Fruit fly (Drosophila melanogaster): Measurements from ENCODE around the gene CG42585.

dm6 chr2L:14743337-14743736 lies 3.6 kb downstream of the CG42585 start:
- TF ChIP-seq psq (optimal IDR thresholded peaks at IDR 0.05) = no peak
- no peak for TF ChIP-seq ttk (optimal IDR thresholded peaks at IDR 0.05)
- TF ChIP-seq insv (optimal IDR thresholded peaks at IDR 0.05) = no peak
